Fruit fly (Drosophila melanogaster): Measurements from ENCODE around the gene by.

by gene

DNA sequence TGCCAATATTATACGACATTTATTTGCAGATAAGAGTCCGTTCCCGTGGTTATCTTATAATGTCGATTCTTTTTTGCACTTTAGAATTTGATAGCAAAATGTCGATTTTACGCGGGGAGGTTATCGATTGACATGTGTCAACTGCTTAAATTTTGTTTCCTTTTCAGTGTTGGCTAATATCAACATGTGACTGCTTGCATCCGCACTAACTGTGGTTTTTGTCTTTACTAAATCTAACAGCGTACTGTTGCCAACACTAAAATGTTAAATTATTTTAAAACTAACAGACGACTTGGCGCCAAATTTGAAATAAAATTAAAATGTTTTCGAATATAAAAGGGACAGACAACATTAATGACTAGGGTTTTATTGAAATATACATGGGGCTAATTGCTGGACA is 36.1 kb downstream of the by start (continued):
- peak; percentile 3 to 16 for TF ChIP-seq Eip74EF (GFP tag; optimal IDR thresholded peaks at IDR 0.05)
- no peak for TF ChIP-seq Lim3 (GFP tag; IDR thresholded peaks at IDR 0.05)
- peak; percentile 58 for TF ChIP-seq PHDP (tag; optimal IDR thresholded peaks at IDR 0.05)
- TF ChIP-seq p53 (GFP tag; optimal IDR thresholded peaks at IDR 0.05): peak; percentile 87
- TF ChIP-seq NC2β (GFP tag; optimal IDR thresholded peaks at IDR 0.05): peak; percentile 57
- TF ChIP-seq CG17359 (tag; optimal IDR thresholded peaks at IDR 0.05): peak; percentile 64
- TF ChIP-seq CG11085 (GFP tag; IDR thresholded peaks at IDR 0.05): peak; percentile 78
- TF ChIP-seq aop (GFP tag; IDR thresholded peaks at IDR 0.05): no peak
- no peak for TF ChIP-seq TFAM (GFP tag; optimal IDR thresholded peaks at IDR 0.05)
- TF ChIP-seq Fer2 (tag; optimal IDR thresholded peaks at IDR 0.05): peak; percentile 75
- TF ChIP-seq CG17612 (GFP tag; IDR thresholded peaks at IDR 0.05): peak; percentile 34; the same call in 1 of the 2 replicates
- no peak for TF ChIP-seq Doc3 (GFP tag; IDR thresholded peaks at IDR 0.05; ENCODE audit: partially characterized antibody)
- no peak for TF ChIP-seq CG10959 (GFP tag; IDR thresholded peaks at IDR 0.05)
- TF ChIP-seq her (GFP tag; optimal IDR thresholded peaks at IDR 0.05): peak; percentile 83
- peak; percentile 76 for TF ChIP-seq twi (tag; optimal IDR thresholded peaks at IDR 0.05)
- TF ChIP-seq CG12942 (GFP tag; optimal IDR thresholded peaks at IDR 0.05): peak; percentile 74
- peak; percentile 26; the same call in 1 of the 2 replicates for TF ChIP-seq CG4404 (GFP tag; IDR thresholded peaks at IDR 0.05)
- peak; percentile 85 for TF ChIP-seq pho (GFP tag; optimal IDR thresholded peaks at IDR 0.05)
- TF ChIP-seq CG17912 (GFP tag; optimal IDR thresholded peaks at IDR 0.05): peak; percentile 75
- peak; percentile 22 for TF ChIP-seq Deaf1 (tag; optimal IDR thresholded peaks at IDR 0.05)
- TF ChIP-seq sqz (GFP tag; optimal IDR thresholded peaks at IDR 0.05): no peak
- peak; percentile 73 for TF ChIP-seq CG9876 (GFP tag; optimal IDR thresholded peaks at IDR 0.05)
- peak; percentile 54 for TF ChIP-seq CG13123 (GFP tag; optimal IDR thresholded peaks at IDR 0.05)
- peak; percentile 62 for TF ChIP-seq pfk (GFP tag; optimal IDR thresholded peaks at IDR 0.05)
- no peak for TF ChIP-seq ATbp (GFP tag; optimal IDR thresholded peaks at IDR 0.05)
- TF ChIP-seq CG17568 (GFP tag; optimal IDR thresholded peaks at IDR 0.05): peak; percentile 24
- TF ChIP-seq disco-r (GFP tag; optimal IDR thresholded peaks at IDR 0.05): peak; percentile 74
- TF ChIP-seq hbn (GFP tag; IDR thresholded peaks at IDR 0.05; ENCODE audit: partially characterized antibody): peak; percentile 39; the same call in 1 of the 2 replicates
- peak; percentile 5 for TF ChIP-seq en (GFP tag; optimal IDR thresholded peaks at IDR 0.05)
- no peak for TF ChIP-seq CG14050 (GFP tag; IDR thresholded peaks at IDR 0.05)
- peak; percentile 2 for TF ChIP-seq CG30020 (tag; optimal IDR thresholded peaks at IDR 0.05)
- peak; percentile 34 for TF ChIP-seq YL-1 (GFP tag; optimal IDR thresholded peaks at IDR 0.05)
- peak; percentile 98 for TF ChIP-seq Dref (GFP tag; IDR thresholded peaks at IDR 0.05)
- peak; percentile 59 for TF ChIP-seq CG7987 (GFP tag; optimal IDR thresholded peaks at IDR 0.05)
- TF ChIP-seq CG6765 (GFP tag; optimal IDR thresholded peaks at IDR 0.05): peak; percentile 40
- peak; percentile 32; the same call in 1 of the 2 replicates for TF ChIP-seq ara (GFP tag; IDR thresholded peaks at IDR 0.05)
- no peak for TF ChIP-seq Sry-β (GFP tag; optimal IDR thresholded peaks at IDR 0.05)
- peak; percentile 42 for TF ChIP-seq cwo (GFP tag; optimal IDR thresholded peaks at IDR 0.05)
- TF ChIP-seq Asciz (GFP tag; optimal IDR thresholded peaks at IDR 0.05): no peak
- TF ChIP-seq HLH4C (GFP tag; IDR thresholded peaks at IDR 0.05; ENCODE audit: partially characterized antibody): peak; percentile 80
- no peak for TF ChIP-seq CG11696 (GFP tag; IDR thresholded peaks at IDR 0.05)
- TF ChIP-seq Oaz (GFP tag; IDR thresholded peaks at IDR 0.05): no peak
- TF ChIP-seq CG14014 (GFP tag; IDR thresholded peaks at IDR 0.05): peak; percentile 61; the same call in 1 of the 2 replicates
- peak; percentile 74 for TF ChIP-seq tna (GFP tag; IDR thresholded peaks at IDR 0.05; ENCODE audit: partially characterized antibody)
- peak; percentile 46 for TF ChIP-seq Mes4 (GFP tag; optimal IDR thresholded peaks at IDR 0.05)
- peak; percentile 82 for TF ChIP-seq CHES-1-like (GFP tag; optimal IDR thresholded peaks at IDR 0.05)
- peak; percentile 23 for TF ChIP-seq MESR4 (GFP tag; optimal IDR thresholded peaks at IDR 0.05)
- TF ChIP-seq lov (optimal IDR thresholded peaks at IDR 0.05): no peak
- peak; percentile 31; the same call in 1 of the 3 replicates for TF ChIP-seq lov (GFP tag; IDR thresholded peaks at IDR 0.05)
- no peak for TF ChIP-seq CG8478 (optimal IDR thresholded peaks at IDR 0.05)
- no peak for TF ChIP-seq stc (GFP tag; IDR thresholded peaks at IDR 0.05)
